Fruit fly (Drosophila melanogaster): ENCODE data around the gene Tmf.

Gene Tmf

DNA sequence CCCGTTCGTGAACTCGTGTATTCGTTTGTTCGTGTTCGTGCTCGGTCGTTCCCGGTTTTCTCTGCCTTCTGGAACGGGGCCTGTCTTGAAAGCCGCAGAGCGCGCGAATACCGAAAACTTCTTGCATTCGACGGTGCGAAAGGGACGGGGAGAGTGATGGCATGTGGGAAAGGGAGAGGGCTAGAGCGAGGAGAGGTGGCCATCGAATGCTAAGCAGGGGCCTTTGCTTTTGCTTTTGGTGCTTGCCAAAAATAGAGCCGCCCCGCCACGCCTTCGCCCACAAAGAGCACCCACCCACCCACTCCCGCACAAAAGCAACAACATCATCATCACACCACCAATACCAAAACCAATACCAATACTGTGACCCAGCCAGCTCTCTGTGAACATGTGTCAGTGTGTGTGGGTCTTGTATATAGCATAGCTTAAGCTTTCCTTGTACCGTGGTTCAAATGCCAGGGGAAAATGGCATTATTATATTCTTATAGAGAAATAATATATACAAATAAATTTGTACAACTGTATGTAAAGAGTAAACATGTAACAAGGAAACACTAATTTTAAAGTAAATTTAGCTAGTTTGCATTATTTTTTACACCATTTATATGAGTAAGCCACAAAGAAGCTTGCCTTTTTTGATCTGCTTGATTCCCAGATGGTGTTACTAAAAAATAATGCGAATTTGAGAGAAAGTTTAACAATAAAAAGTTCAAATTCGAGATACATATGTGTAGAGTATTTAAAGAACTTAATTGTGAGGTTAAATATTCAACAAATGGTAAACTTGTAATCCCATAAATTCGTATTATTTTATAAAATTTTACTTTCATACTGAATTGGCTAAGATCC, 23.3 kb downstream of the Tmf start, which contains the start of gene CG14434 (continued):
- no peak for TF ChIP-seq lov (optimal IDR thresholded peaks at IDR 0.05)
- TF ChIP-seq lov (GFP tag; IDR thresholded peaks at IDR 0.05) = no peak
- TF ChIP-seq vfl (GFP tag; optimal IDR thresholded peaks at IDR 0.05) = peak; percentile 1
- TF ChIP-seq CG33557 (GFP tag; optimal IDR thresholded peaks at IDR 0.05) = peak; percentile 78
- TF ChIP-seq nerfin-1 (tag; optimal IDR thresholded peaks at IDR 0.05) = peak; percentile 88
- peak; percentile 21 for TF ChIP-seq Dip3 (GFP tag; optimal IDR thresholded peaks at IDR 0.05)
- peak; percentile 65 for TF ChIP-seq Chrac-16 (GFP tag; optimal IDR thresholded peaks at IDR 0.05)
- TF ChIP-seq hbn (GFP tag; IDR thresholded peaks at IDR 0.05; ENCODE audit: partially characterized antibody) = no peak
- no peak for TF ChIP-seq pb (GFP tag; optimal IDR thresholded peaks at IDR 0.05)
- no peak for TF ChIP-seq cas (GFP tag; IDR thresholded peaks at IDR 0.05)
- TF ChIP-seq bsh (GFP tag; optimal IDR thresholded peaks at IDR 0.05) = peak; percentile 74 to 78
- TF ChIP-seq lmd (GFP tag; IDR thresholded peaks at IDR 0.05) = peak; percentile 60
- no peak for TF ChIP-seq CG9797 (GFP tag; optimal IDR thresholded peaks at IDR 0.05)
- no peak for TF ChIP-seq luna (GFP tag; optimal IDR thresholded peaks at IDR 0.05)
- TF ChIP-seq twi (tag; optimal IDR thresholded peaks at IDR 0.05) = peak; percentile 71
- no peak for TF ChIP-seq fd64A (GFP tag; optimal IDR thresholded peaks at IDR 0.05)
- peak; percentile 42 for TF ChIP-seq CG8089 (GFP tag; optimal IDR thresholded peaks at IDR 0.05)
- TF ChIP-seq Hr51 (GFP tag; optimal IDR thresholded peaks at IDR 0.05) = peak; percentile 21 to 84
- TF ChIP-seq Kr (GFP tag; optimal IDR thresholded peaks at IDR 0.05) = no peak
- peak; percentile 86 for TF ChIP-seq CG12104 (GFP tag; optimal IDR thresholded peaks at IDR 0.05)
- TF ChIP-seq Oaz (GFP tag; IDR thresholded peaks at IDR 0.05) = no peak
- peak; percentile 22; the same call in 1 of the 2 replicates for TF ChIP-seq CG14441 (GFP tag; IDR thresholded peaks at IDR 0.05)
- TF ChIP-seq CG11696 (GFP tag; IDR thresholded peaks at IDR 0.05) = no peak
- peak; percentile 33 for TF ChIP-seq CG15514 (GFP tag; optimal IDR thresholded peaks at IDR 0.05)
- 0 out of 3 replicates have a peak, but pooled peaks have one; percentile 13 for TF ChIP-seq jigr1 (GFP tag; IDR thresholded peaks at IDR 0.05)
- no peak for TF ChIP-seq seq (GFP tag; IDR thresholded peaks at IDR 0.05)
- no peak for TF ChIP-seq aop (GFP tag; IDR thresholded peaks at IDR 0.05)
- no peak for TF ChIP-seq Lpt (GFP tag; optimal IDR thresholded peaks at IDR 0.05)
- TF ChIP-seq cg (GFP tag; optimal IDR thresholded peaks at IDR 0.05) = peak; percentile 75
- TF ChIP-seq CG10462 (GFP tag; optimal IDR thresholded peaks at IDR 0.05) = peak; percentile 70
- peak; percentile 55 for TF ChIP-seq lab (GFP tag; optimal IDR thresholded peaks at IDR 0.05)
- no peak for TF ChIP-seq HmgD (GFP tag; optimal IDR thresholded peaks at IDR 0.05)
- peak; percentile 46 for TF ChIP-seq sd (tag; optimal IDR thresholded peaks at IDR 0.05)
- TF ChIP-seq corto (GFP tag; optimal IDR thresholded peaks at IDR 0.05) = no peak
- peak; percentile 75 for TF ChIP-seq D19A (tag; optimal IDR thresholded peaks at IDR 0.05)
- peak; percentile 53 for TF ChIP-seq salm (tag; optimal IDR thresholded peaks at IDR 0.05)
- TF ChIP-seq CG31365 (tag; optimal IDR thresholded peaks at IDR 0.05) = no peak
- peak; percentile 80 for TF ChIP-seq CG16815 (GFP tag; optimal IDR thresholded peaks at IDR 0.05)
- TF ChIP-seq CG17328 (GFP tag; IDR thresholded peaks at IDR 0.05) = peak; percentile 49
- no peak for TF ChIP-seq toy (GFP tag; IDR thresholded peaks at IDR 0.05)
- TF ChIP-seq Deaf1 (tag; optimal IDR thresholded peaks at IDR 0.05) = peak; percentile 96
- TF ChIP-seq CG7963 (GFP tag; IDR thresholded peaks at IDR 0.05; ENCODE audit: partially characterized antibody) = no peak
- peak; percentile 85 for TF ChIP-seq CG11723 (GFP tag; optimal IDR thresholded peaks at IDR 0.05)
- TF ChIP-seq CG3847 (GFP tag; IDR thresholded peaks at IDR 0.05) = peak; percentile 52; the same call in 1 of the 2 replicates
- TF ChIP-seq Usf (GFP tag; optimal IDR thresholded peaks at IDR 0.05) = peak; percentile 75
- no peak for TF ChIP-seq Doc3 (GFP tag; IDR thresholded peaks at IDR 0.05; ENCODE audit: partially characterized antibody)
- no peak for TF ChIP-seq Neu2 (GFP tag; optimal IDR thresholded peaks at IDR 0.05; ENCODE audit: borderline replicate concordance)
- peak; percentile 78 for TF ChIP-seq CG10267 (tag; optimal IDR thresholded peaks at IDR 0.05)
- TF ChIP-seq CG30431 (GFP tag; optimal IDR thresholded peaks at IDR 0.05) = peak; percentile 77

Data from whole organism, embryonic.